Worm (Caenorhabditis elegans) whole organism, mixed stage, embryonic: ENCODE measurements around the gene gldi-6.

Experiments
- bed-3 ChIP-seq: fragments of 200-800 bp; sonication (Bioruptor generic); optimal IDR thresholded peaks from 3 replicates; lab custom pipeline; 2018; ENCODE audit warnings: mild to moderate bottlenecking, missing genetic modification characterization, moderate library complexity, missing compliant biosample characterization
- blmp-1 ChIP-seq: fragments of 150-350 bp; optimal IDR thresholded peaks from 2 replicates; lab custom pipeline; 2014; ENCODE audit warnings: missing biosample characterization, missing genetic modification characterization
- ceh-39 ChIP-seq: fragments of 150-350 bp; optimal IDR thresholded peaks from 2 replicates; lab custom pipeline; 2014; ENCODE audit warnings: missing biosample characterization, missing genetic modification characterization
- ceh-43 ChIP-seq: fragments of 200-800 bp; sonication (Bioruptor generic); optimal IDR thresholded peaks from 2 replicates; lab custom pipeline; 2018; ENCODE audit warnings: mild to moderate bottlenecking, missing genetic modification characterization, moderate library complexity, missing compliant biosample characterization
- ceh-83 ChIP-seq: fragments of 200-800 bp; sonication (Bioruptor generic); optimal IDR thresholded peaks from 2 replicates; lab custom pipeline; 2018; ENCODE audit warnings: mild to moderate bottlenecking, missing genetic modification characterization, missing compliant biosample characterization
- ces-1 ChIP-seq: fragments of 150-350 bp; optimal IDR thresholded peaks from 2 replicates; lab custom pipeline; 2014; ENCODE audit warnings: missing biosample characterization, missing genetic modification reagents, missing genetic modification characterization
- cnd-1 ChIP-seq: fragments of 200-800 bp; sonication (Bioruptor generic); optimal IDR thresholded peaks from 2 replicates; lab custom pipeline; 2018; ENCODE audit warnings: mild to moderate bottlenecking, missing genetic modification characterization, missing compliant biosample characterization
- drap-1 ChIP-seq: fragments of 200-800 bp; sonication (Bioruptor generic); optimal IDR thresholded peaks from 3 replicates; lab custom pipeline; 2018; ENCODE audit warnings: mild to moderate bottlenecking, missing genetic modification characterization, missing compliant biosample characterization
- elt-1 ChIP-seq: sonication (generic microtip); optimal IDR thresholded peaks from 2 replicates; lab custom pipeline; 2017; ENCODE audit warnings: missing genetic modification characterization, mild to moderate bottlenecking, missing compliant biosample characterization, antibody characterized with exemption, moderate library complexity, borderline replicate concordance; ENCODE audit not compliant: insufficient read depth
- elt-3 ChIP-seq: fragments of 150-350 bp; optimal IDR thresholded peaks from 2 replicates; lab custom pipeline; 2014; ENCODE audit warnings: missing biosample characterization, missing genetic modification characterization
- flh-1 ChIP-seq: fragments of 200-800 bp; sonication (Bioruptor generic); optimal IDR thresholded peaks from 2 replicates; lab custom pipeline; 2018; ENCODE audit warnings: mild to moderate bottlenecking, missing genetic modification characterization, moderate library complexity, missing compliant biosample characterization
- ham-2 ChIP-seq: fragments of 200-800 bp; sonication (Bioruptor generic); optimal IDR thresholded peaks from 2 replicates; lab custom pipeline; 2018; ENCODE audit warnings: mild to moderate bottlenecking, missing genetic modification characterization, missing compliant biosample characterization
- hlh-1 ChIP-seq: fragments of 150-350 bp; optimal IDR thresholded peaks from 2 replicates; lab custom pipeline; 2014; ENCODE audit warnings: missing biosample characterization, missing genetic modification reagents, missing genetic modification characterization
- lin-13 ChIP-seq: fragments of 150-350 bp; optimal IDR thresholded peaks from 2 replicates; lab custom pipeline; 2014; ENCODE audit warnings: missing biosample characterization, missing genetic modification characterization
- lin-32 ChIP-seq: fragments of 200-800 bp; sonication (Bioruptor generic); optimal IDR thresholded peaks from 2 replicates; lab custom pipeline; 2018; ENCODE audit warnings: mild to moderate bottlenecking, missing genetic modification characterization, missing compliant biosample characterization
- lsy-2 ChIP-seq: fragments of 150-350 bp; optimal IDR thresholded peaks from 2 replicates; lab custom pipeline; 2014; ENCODE audit warnings: missing biosample characterization, missing genetic modification characterization
- mab-5 ChIP-seq: fragments of 150-350 bp; optimal IDR thresholded peaks from 2 replicates; lab custom pipeline; 2014; ENCODE audit warnings: missing biosample characterization, missing genetic modification characterization
- mep-1 ChIP-seq: fragments of 150-350 bp; optimal IDR thresholded peaks from 2 replicates; lab custom pipeline; 2017; ENCODE audit warnings: missing biosample characterization, missing genetic modification reagents, missing genetic modification characterization, inconsistent platforms
- mls-2 ChIP-seq: sonication (generic microtip); optimal IDR thresholded peaks from 2 replicates; lab custom pipeline; 2016; ENCODE audit warnings: mild to moderate bottlenecking, missing genetic modification characterization, moderate library complexity, missing compliant biosample characterization
- nhr-12 ChIP-seq: fragments of 150-350 bp; optimal IDR thresholded peaks from 2 replicates; lab custom pipeline; 2014; ENCODE audit warnings: missing biosample characterization, missing genetic modification characterization
- nhr-2 ChIP-seq: fragments of 150-350 bp; optimal IDR thresholded peaks from 2 replicates; lab custom pipeline; 2014; ENCODE audit warnings: missing biosample characterization, missing genetic modification characterization
- nhr-237 ChIP-seq: fragments of 150-350 bp; optimal IDR thresholded peaks from 2 replicates; lab custom pipeline; 2014; ENCODE audit warnings: missing biosample characterization, missing genetic modification characterization
- nhr-28 ChIP-seq: fragments of 150-350 bp; optimal IDR thresholded peaks from 2 replicates; lab custom pipeline; 2014; ENCODE audit warnings: missing biosample characterization, missing genetic modification characterization
- nhr-76 ChIP-seq: sonication (generic microtip); optimal IDR thresholded peaks from 2 replicates; lab custom pipeline; 2017; ENCODE audit warnings: missing biosample characterization, missing genetic modification characterization
- pha-4 ChIP-seq: fragments of 150-350 bp; optimal IDR thresholded peaks from 2 replicates; lab custom pipeline; 2018; ENCODE audit warnings: missing biosample characterization, missing genetic modification reagents, missing genetic modification characterization
- sem-2 ChIP-seq: fragments of 200-800 bp; sonication (Bioruptor generic); optimal IDR thresholded peaks from 2 replicates; lab custom pipeline; 2018; ENCODE audit warnings: mild to moderate bottlenecking, missing genetic modification characterization, missing compliant biosample characterization
- snpc-4 ChIP-seq: fragments of 150-350 bp; optimal IDR thresholded peaks from 2 replicates; lab custom pipeline; 2014; ENCODE audit warnings: missing biosample characterization, missing genetic modification characterization
- sptf-1 ChIP-seq: sonication (generic microtip); optimal IDR thresholded peaks from 2 replicates; lab custom pipeline; 2017; ENCODE audit warnings: mild to moderate bottlenecking, missing genetic modification characterization, moderate library complexity, missing compliant biosample characterization
- tbx-8 ChIP-seq: fragments of 200-800 bp; sonication (Bioruptor generic); optimal IDR thresholded peaks from 2 replicates; lab custom pipeline; 2018; ENCODE audit warnings: mild to moderate bottlenecking, missing genetic modification characterization, moderate library complexity, missing compliant biosample characterization
- unc-120 ChIP-seq: sonication (generic microtip); optimal IDR thresholded peaks from 2 replicates; lab custom pipeline; 2017; ENCODE audit warnings: missing genetic modification characterization, missing compliant biosample characterization; ENCODE audit not compliant: poor library complexity, severe bottlenecking
- unc-39 ChIP-seq: fragments of 150-350 bp; optimal IDR thresholded peaks from 2 replicates; lab custom pipeline; 2014; ENCODE audit warnings: missing biosample characterization, missing genetic modification characterization
- unc-62 ChIP-seq: fragments of 150-350 bp; optimal IDR thresholded peaks from 2 replicates; lab custom pipeline; 2014; ENCODE audit warnings: missing biosample characterization, missing genetic modification reagents, missing genetic modification characterization
- zip-8 ChIP-seq: fragments of 150-350 bp; optimal IDR thresholded peaks from 2 replicates; lab custom pipeline; 2014; ENCODE audit warnings: missing biosample characterization, missing genetic modification characterization
- ztf-11 ChIP-seq: fragments of 150-350 bp; optimal IDR thresholded peaks from 2 replicates; lab custom pipeline; 2014; ENCODE audit warnings: missing biosample characterization, missing genetic modification characterization

Gene gldi-6

ce11 chrII:3446647-3447046 is at the start of gene gldi-6, which contains the start of gene C16C8.20:
TSS of gene gldi-6 (plus strand) at chrII:3446947.
TSS of gene C16C8.20 (plus strand) at chrII:3446947.
- TF ChIP-seq ceh-83 (GFP tag; lab: Kevin White, UChicago): no peak
- no peak for TF ChIP-seq mep-1 (tag; lab: Kevin White, UChicago)
- no peak for TF ChIP-seq ces-1 (GFP tag; lab: Kevin White, UChicago)
- no peak for TF ChIP-seq blmp-1 (tag; lab: Kevin White, UChicago)
- no peak for TF ChIP-seq bed-3
- TF ChIP-seq unc-39: no peak
- TF ChIP-seq snpc-4 (tag; lab: Kevin White, UChicago): no peak
- no peak for TF ChIP-seq ceh-39
- TF ChIP-seq ceh-43: no peak
- TF ChIP-seq sptf-1: no peak
- no peak for TF ChIP-seq cnd-1
- TF ChIP-seq ham-2: no peak
- TF ChIP-seq flh-1 (GFP tag; lab: Kevin White, UChicago): no peak
- no peak for TF ChIP-seq hlh-1 (tag; lab: Kevin White, UChicago)
- TF ChIP-seq, all 35 proteins: peak for 0

- no peak for TF ChIP-seq flh-1 (GFP tag; lab: Kevin White, UChicago)
- no peak for TF ChIP-seq zip-8 (tag; lab: Kevin White, UChicago)
- no peak for TF ChIP-seq sem-2
- no peak for TF ChIP-seq lin-13 (tag; lab: Kevin White, UChicago)
- TF ChIP-seq nhr-28 (tag; lab: Kevin White, UChicago): no peak
- no peak for TF ChIP-seq mls-2
- TF ChIP-seq ceh-43: no peak
- no peak for TF ChIP-seq elt-3 (tag; lab: Kevin White, UChicago)
Measured at ce11 chrII:3399212-3399611, 47.5 kb upstream of the gldi-6 start, which contains the start of gene nep-9. TSS of gene nep-9 (minus strand) at chrII:3399312.

ce11 chrII:3402854-3403253 is 43.9 kb upstream of the gldi-6 start, which contains the start of gene nep-10:
TSS of gene nep-10 (minus strand) at chrII:3402954.
- TF ChIP-seq nhr-2 (tag; lab: Kevin White, UChicago) (no peak), nhr-76 (tag; lab: Kevin White, UChicago) (no peak), elt-1 (no peak), lin-32 (GFP tag; lab: Kevin White, UChicago) (no peak), unc-62 (no peak), mab-5 (tag; lab: Kevin White, UChicago) (no peak), ceh-83 (GFP tag; lab: Kevin White, UChicago) (no peak), ham-2 (no peak), lin-13 (tag; lab: Kevin White, UChicago) (no peak), elt-3 (tag; lab: Kevin White, UChicago) (no peak), hlh-1 (tag; lab: Kevin White, UChicago) (no peak), nhr-28 (tag; lab: Kevin White, UChicago) (no peak), pha-4 (tag; lab: Kevin White, UChicago) (no peak), ces-1 (GFP tag; lab: Kevin White, UChicago) (no peak), sptf-1 (no peak)

- TF ChIP-seq zip-8 (tag; lab: Kevin White, UChicago): no peak
- TF ChIP-seq nhr-237 (tag; lab: Kevin White, UChicago): no peak
- TF ChIP-seq cnd-1: no peak
- no peak for TF ChIP-seq flh-1 (GFP tag; lab: Kevin White, UChicago)
- TF ChIP-seq hlh-1 (tag; lab: Kevin White, UChicago): no peak
- no peak for TF ChIP-seq drap-1 (GFP tag; lab: Kevin White, UChicago)
- no peak for TF ChIP-seq lsy-2 (tag; lab: Kevin White, UChicago)
- no peak for TF ChIP-seq ceh-39
- no peak for TF ChIP-seq unc-120 (tag; lab: Kevin White, UChicago)
- TF ChIP-seq elt-3 (tag; lab: Kevin White, UChicago): no peak
- TF ChIP-seq ceh-43: no peak
- TF ChIP-seq mab-5 (tag; lab: Kevin White, UChicago): no peak
- TF ChIP-seq blmp-1 (tag; lab: Kevin White, UChicago): no peak
- TF ChIP-seq nhr-12 (tag; lab: Kevin White, UChicago): no peak
- TF ChIP-seq tbx-8: no peak
- no peak for TF ChIP-seq sptf-1
- TF ChIP-seq nhr-76 (tag; lab: Kevin White, UChicago): no peak
- TF ChIP-seq ztf-11 (tag; lab: Kevin White, UChicago): no peak
- TF ChIP-seq unc-39: no peak
Measured at ce11 chrII:3403535-3403934, 43.2 kb upstream of the gldi-6 start, which contains the start of gene nep-8. TSS of gene nep-8 (plus strand) at chrII:3403835.
